Worm (Caenorhabditis elegans) whole organism, midembryonic: ENCODE measurements around the gene ZK1320.2.

Experiments
- klf-2 ChIP-seq: fragments of 200-800 bp; sonication (Bioruptor generic); conservative IDR thresholded peaks from 2 replicates; pipeline ENCODE4 v1.3.6; 2022; ENCODE audit warnings: missing genetic modification reagents, missing genetic modification characterization, missing compliant biosample characterization
- med-1 ChIP-seq: sonication (generic microtip); optimal IDR thresholded peaks from 2 replicates; lab custom pipeline; 2017; ENCODE audit warnings: missing genetic modification characterization, mild to moderate bottlenecking, missing compliant biosample characterization, antibody characterized with exemption, missing genetic modification reagents; ENCODE audit not compliant: insufficient read depth
- tab-1 ChIP-seq: fragments of 200-800 bp; sonication (Bioruptor generic); IDR thresholded peaks from 2 replicates; pipeline ENCODE4 v1.3.6; 2022; ENCODE audit warnings: missing genetic modification characterization, missing compliant biosample characterization

DNA sequence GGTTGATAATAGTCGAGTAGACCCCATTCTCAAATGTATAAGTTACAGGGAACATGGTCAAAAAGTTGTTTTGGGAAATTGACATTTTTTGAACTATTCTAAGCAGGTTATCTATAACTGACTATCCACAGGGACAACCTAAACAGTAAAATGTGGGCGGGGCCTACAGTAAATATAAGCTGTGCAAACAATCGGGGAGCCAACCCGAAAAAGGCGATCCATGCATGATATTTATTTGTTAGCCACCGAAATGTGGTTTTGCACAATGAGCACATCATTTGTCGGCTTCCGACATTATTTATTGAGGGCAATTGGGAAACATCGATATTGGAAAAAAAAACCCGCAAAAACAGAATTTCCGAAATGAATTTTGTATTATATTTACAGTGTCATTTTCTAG is 44.1 kb downstream of the ZK1320.2 start, which contains the start of gene hlh-6:
- no peak for TF ChIP-seq tab-1 (GFP tag; lab: Robert Waterston, UW)
- TF ChIP-seq med-1 = no peak
- TF ChIP-seq klf-2 (GFP tag; lab: Robert Waterston, UW) = no peak
